Fruit fly (Drosophila melanogaster): ENCODE measurements around the gene hgo.

The hgo gene

DNA sequence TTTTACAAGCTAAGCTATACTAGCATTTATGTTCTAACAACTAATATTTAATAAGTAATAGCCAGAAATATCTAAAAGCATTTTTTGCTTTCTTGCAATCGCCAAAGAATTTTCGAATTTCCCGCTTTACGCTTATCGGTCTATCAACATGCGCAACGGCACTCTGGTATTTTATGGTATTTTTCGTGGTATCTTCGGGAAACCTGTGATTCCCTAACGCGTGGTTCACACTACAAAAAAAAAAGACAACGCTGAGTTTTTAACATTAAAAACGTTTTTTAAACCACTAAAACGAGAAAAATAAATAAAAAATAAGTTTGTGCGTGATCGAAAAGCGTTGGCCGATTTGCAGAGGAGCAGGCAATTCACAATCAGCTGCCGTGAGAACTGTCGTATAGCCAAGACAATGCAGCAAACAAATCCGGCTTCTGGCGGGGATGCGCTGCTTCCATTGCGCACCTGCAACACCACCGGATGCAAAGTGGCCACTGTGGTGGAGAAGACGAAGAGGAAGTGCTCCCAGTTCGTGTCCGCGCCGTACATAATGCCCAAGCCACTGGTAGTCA, 42.7 kb downstream of the hgo start, which contains the start of gene Boh2:
Boh2 (plus strand) TSS at position 207 of the 566 bp plus-strand sequence.
- TF ChIP-seq psq (GFP tag; optimal IDR thresholded peaks at IDR 0.05) (no peak), woc (GFP tag; optimal IDR thresholded peaks at IDR 0.05) (no peak), Hr78 (GFP tag; optimal IDR thresholded peaks at IDR 0.05) (no peak), CrebA (GFP tag; optimal IDR thresholded peaks at IDR 0.05; ENCODE audit: borderline replicate concordance) (no peak), dsf (GFP tag; optimal IDR thresholded peaks at IDR 0.05; ENCODE audit: borderline replicate concordance) (no peak), Dfd (GFP tag; optimal IDR thresholded peaks at IDR 0.05) (no peak), Mio (GFP tag; optimal IDR thresholded peaks at IDR 0.05) (no peak), Myc (optimal IDR thresholded peaks at IDR 0.05) (no peak)

DNA sequence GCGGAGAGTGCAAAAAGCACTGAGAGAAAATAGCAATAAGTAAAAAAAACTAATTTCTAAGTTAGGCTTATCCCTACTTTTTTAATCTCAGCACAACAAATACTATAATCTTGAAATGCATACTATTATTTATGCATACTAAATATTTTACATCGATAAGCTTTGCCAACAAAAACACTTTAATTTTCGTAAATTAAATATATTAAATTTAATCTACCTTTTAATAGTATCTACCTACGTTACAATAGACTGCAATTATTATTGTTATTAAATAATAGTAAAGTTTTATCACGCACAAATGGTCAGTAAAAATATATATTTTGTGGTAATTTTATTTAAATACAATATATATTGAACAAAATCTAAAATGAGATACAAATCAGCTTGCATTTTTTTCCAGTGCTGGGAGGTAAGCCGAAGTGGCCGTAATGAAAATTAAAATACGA, 46.0 kb downstream of the hgo start:
- TF ChIP-seq rgr (GFP tag; optimal IDR thresholded peaks at IDR 0.05), result peak; percentile 70
- peak; percentile 73 for TF ChIP-seq dmrt93B (GFP tag; optimal IDR thresholded peaks at IDR 0.05)
- peak; percentile 39 for TF ChIP-seq h (GFP tag; optimal IDR thresholded peaks at IDR 0.05)
- peak; percentile 14 for TF ChIP-seq ey (GFP tag; optimal IDR thresholded peaks at IDR 0.05)
- peak; percentile 92 for TF ChIP-seq Sp1 (GFP tag; optimal IDR thresholded peaks at IDR 0.05)
- TF ChIP-seq foxo (GFP tag; optimal IDR thresholded peaks at IDR 0.05), result peak in 1 of 2 experiments; percentile 81
- peak; percentile 74 for TF ChIP-seq OdsH (GFP tag; optimal IDR thresholded peaks at IDR 0.05)
- TF ChIP-seq psq (GFP tag; optimal IDR thresholded peaks at IDR 0.05), result peak; percentile 66
- TF ChIP-seq dsf (GFP tag; optimal IDR thresholded peaks at IDR 0.05; ENCODE audit: borderline replicate concordance), result no peak
- no peak for TF ChIP-seq woc (GFP tag; optimal IDR thresholded peaks at IDR 0.05)
- peak; percentile 85 for TF ChIP-seq HLH106 (tag; optimal IDR thresholded peaks at IDR 0.05)
- TF ChIP-seq CG9705 (GFP tag; optimal IDR thresholded peaks at IDR 0.05), result peak; percentile 32
- TF ChIP-seq fru (GFP tag; optimal IDR thresholded peaks at IDR 0.05), result peak; percentile 46
- no peak for TF ChIP-seq Hr83 (GFP tag; optimal IDR thresholded peaks at IDR 0.05; ENCODE audit: poor library complexity, severe bottlenecking)
- no peak for TF ChIP-seq jim (GFP tag; optimal IDR thresholded peaks at IDR 0.05)
- no peak for TF ChIP-seq N (GFP tag; optimal IDR thresholded peaks at IDR 0.05)

DNA sequence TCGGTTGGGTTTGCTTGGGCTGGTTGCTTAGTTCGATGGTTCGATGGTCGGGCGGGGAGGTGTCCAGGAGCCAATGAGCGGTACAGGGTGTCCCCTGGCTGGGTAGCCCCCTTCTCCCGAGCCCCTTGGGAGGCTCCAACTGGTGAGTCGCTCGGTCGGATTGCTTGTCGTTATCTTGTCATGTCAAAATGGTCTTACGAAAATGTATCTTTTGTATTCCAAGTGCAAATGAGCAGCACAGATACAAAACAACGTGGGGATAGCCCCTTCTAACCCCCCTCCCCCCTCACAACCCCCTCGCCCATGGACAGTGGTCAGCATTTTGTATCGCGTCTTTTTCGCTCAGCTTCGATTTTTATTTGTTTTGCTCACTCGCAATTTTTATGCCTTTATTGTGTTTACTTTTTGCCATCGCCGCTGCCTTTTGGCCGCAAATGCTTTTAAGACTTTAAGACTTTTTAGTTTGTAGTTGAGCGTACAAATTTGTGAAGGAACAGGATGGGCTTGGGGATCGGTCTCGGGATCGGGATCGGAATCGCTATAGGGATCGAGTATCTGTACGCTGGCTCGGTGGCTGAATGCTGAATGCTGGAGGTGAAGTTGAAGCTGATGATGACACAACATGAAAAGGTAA, 46.5 kb downstream of the hgo start:
- TF ChIP-seq pan (optimal IDR thresholded peaks at IDR 0.05) (no peak), Rel (GFP tag; optimal IDR thresholded peaks at IDR 0.05) (no peak), Rel (tag; optimal IDR thresholded peaks at IDR 0.05) (peak; percentile 75), Vsx2 (GFP tag; optimal IDR thresholded peaks at IDR 0.05; ENCODE audit: partially characterized antibody) (peak; percentile 69), Hr83 (GFP tag; optimal IDR thresholded peaks at IDR 0.05; ENCODE audit: poor library complexity, severe bottlenecking) (no peak), dl (GFP tag; optimal IDR thresholded peaks at IDR 0.05; ENCODE audit: insufficient read depth in 1 of 2, partially characterized antibody in 2 of 2) (peak in 1 of 2 experiments; percentile 19)

- TF ChIP-seq foxo (GFP tag; optimal IDR thresholded peaks at IDR 0.05) (peak in 1 of 2 experiments; percentile 89), dsf (GFP tag; optimal IDR thresholded peaks at IDR 0.05; ENCODE audit: borderline replicate concordance) (no peak), ey (GFP tag; optimal IDR thresholded peaks at IDR 0.05) (peak; percentile 84), Mio (GFP tag; optimal IDR thresholded peaks at IDR 0.05) (peak; percentile 10), Dfd (GFP tag; optimal IDR thresholded peaks at IDR 0.05) (no peak), Hnf4 (GFP tag; optimal IDR thresholded peaks at IDR 0.05) (peak; percentile 85), Hr83 (GFP tag; optimal IDR thresholded peaks at IDR 0.05; ENCODE audit: poor library complexity, severe bottlenecking) (no peak), sage (GFP tag; optimal IDR thresholded peaks at IDR 0.05) (no peak), dmrt93B (GFP tag; optimal IDR thresholded peaks at IDR 0.05) (peak; percentile 45), CG32264 (GFP tag; optimal IDR thresholded peaks at IDR 0.05) (peak; percentile 62), Abd-B (GFP tag; optimal IDR thresholded peaks at IDR 0.05) (no peak), Rel (GFP tag; optimal IDR thresholded peaks at IDR 0.05) (no peak), Rel (tag; optimal IDR thresholded peaks at IDR 0.05) (no peak), Sp1 (GFP tag; optimal IDR thresholded peaks at IDR 0.05) (peak; percentile 81), woc (GFP tag; optimal IDR thresholded peaks at IDR 0.05) (peak; percentile 78), tai (GFP tag; optimal IDR thresholded peaks at IDR 0.05) (no peak), jim (GFP tag; optimal IDR thresholded peaks at IDR 0.05) (no peak), fru (GFP tag; optimal IDR thresholded peaks at IDR 0.05) (peak; percentile 89), brk (GFP tag; optimal IDR thresholded peaks at IDR 0.05) (peak; percentile 75), HLH106 (tag; optimal IDR thresholded peaks at IDR 0.05) (peak; percentile 73), dl (GFP tag; optimal IDR thresholded peaks at IDR 0.05; ENCODE audit: insufficient read depth in 1 of 2, partially characterized antibody in 2 of 2) (no peak), CG9705 (GFP tag; optimal IDR thresholded peaks at IDR 0.05) (no peak), OdsH (GFP tag; optimal IDR thresholded peaks at IDR 0.05) (peak; percentile 80), Vsx2 (GFP tag; optimal IDR thresholded peaks at IDR 0.05; ENCODE audit: partially characterized antibody) (no peak), rgr (GFP tag; optimal IDR thresholded peaks at IDR 0.05) (peak; percentile 85), Hr78 (GFP tag; optimal IDR thresholded peaks at IDR 0.05) (no peak), Dif (GFP tag; optimal IDR thresholded peaks at IDR 0.05; ENCODE audit: partially characterized antibody) (no peak), pan (optimal IDR thresholded peaks at IDR 0.05) (no peak), psq (GFP tag; optimal IDR thresholded peaks at IDR 0.05) (peak; percentile 70), usp (GFP tag; optimal IDR thresholded peaks at IDR 0.05) (no peak), Jra (GFP tag; optimal IDR thresholded peaks at IDR 0.05) (peak; percentile 62), h (GFP tag; optimal IDR thresholded peaks at IDR 0.05) (peak; percentile 88), br (GFP tag; optimal IDR thresholded peaks at IDR 0.05) (peak; percentile 81)
Observed at dm6 chr2L:11184144-11184543, 48.0 kb downstream of the hgo start.
